Worm (Caenorhabditis elegans): ENCODE measurements around the gene zfp-2.

- TF ChIP-seq B0261.1 (tag; optimal IDR thresholded peaks at IDR 0.05) (no peak), Y67H2A.10 (GFP tag; conservative IDR thresholded peaks at IDR 0.05) (no peak), hlh-26 (GFP tag; conservative IDR thresholded peaks at IDR 0.05) (no peak), sea-2 (GFP tag; IDR thresholded peaks at IDR 0.05) (no peak), aptf-2 (GFP tag; conservative IDR thresholded peaks at IDR 0.05) (no peak), let-526 (GFP tag; IDR thresholded peaks at IDR 0.05) (no peak), rpc-1 (optimal IDR thresholded peaks at IDR 0.05) (no peak), rpc-1 (tag; optimal IDR thresholded peaks at IDR 0.05) (no peak), hlh-12 (tag; optimal IDR thresholded peaks at IDR 0.05) (no peak), athp-1 (tag; optimal IDR thresholded peaks at IDR 0.05) (no peak), C17E4.6 (GFP tag; IDR thresholded peaks at IDR 0.05) (no peak), sptf-2 (GFP tag; optimal IDR thresholded peaks at IDR 0.05) (no peak), aptf-3 (GFP tag; IDR thresholded peaks at IDR 0.05) (no peak)
Measured at ce11 chrII:9574406-9574805, 17.0 kb downstream of the zfp-2 start.
